Fruit fly (Drosophila melanogaster) whole organism: ENCODE measurements around the gene Patr-1.

ENCODE experiments used
- CG8478 ChIP-seq: fragments of >200 bp; optimal IDR thresholded peaks from 2 replicates; lab custom pipeline; 2018; ENCODE audit warnings: inconsistent platforms
- usp ChIP-seq: fragments of >200 bp; optimal IDR thresholded peaks from 2 replicates; lab custom pipeline; 2017; ENCODE audit warnings: missing biosample characterization, missing genetic modification characterization, mixed read lengths

- no peak for TF ChIP-seq usp
- TF ChIP-seq CG8478: no peak
Observed at dm6 chr3R:17078961-17079858, 35.8 kb downstream of the Patr-1 start.
